Worm (Caenorhabditis elegans) whole organism, L4 larva: ENCODE data around the gene ctsa-3.1.

ENCODE experiments used
- D1046.2 ChIP-seq: fragments of 200-800 bp; sonication (Bioruptor generic); IDR thresholded peaks from 2 replicates; pipeline ENCODE4 v1.3.6; 2022; ENCODE audit warnings: missing genetic modification characterization, missing compliant biosample characterization
- F26F4.8 ChIP-seq: fragments of 200-800 bp; sonication (Bioruptor generic); conservative IDR thresholded peaks from 2 replicates; pipeline ENCODE4 v1.3.6; 2022; ENCODE audit warnings: missing genetic modification characterization, missing compliant biosample characterization
- F37D6.2 ChIP-seq: sonication (generic microtip); optimal IDR thresholded peaks from 2 replicates; lab custom pipeline; 2016; ENCODE audit warnings: mild to moderate bottlenecking, missing genetic modification characterization, missing compliant biosample characterization
- R02D3.7 ChIP-seq: fragments of 150-350 bp; sonication (generic microtip); optimal IDR thresholded peaks from 3 replicates; lab custom pipeline; 2014; ENCODE audit warnings: missing biosample characterization, missing genetic modification characterization
- T20F7.1 ChIP-seq: fragments of 200-800 bp; sonication (Bioruptor generic); optimal IDR thresholded peaks from 2 replicates; lab custom pipeline; 2018; ENCODE audit warnings: mild to moderate bottlenecking, missing genetic modification characterization, missing compliant biosample characterization
- aha-1 ChIP-seq: fragments of 150-350 bp; peaks from one replicate; lab custom pipeline; 2014; ENCODE audit warnings: missing biosample characterization, missing genetic modification characterization
- ama-1 ChIP-seq: fragments of 150-350 bp; optimal IDR thresholded peaks from 2 replicates; lab custom pipeline; 2014; ENCODE audit warnings: inconsistent platforms, mixed read lengths
- ceh-20 ChIP-seq: fragments of 200-800 bp; sonication (Bioruptor generic); IDR thresholded peaks from 2 replicates; pipeline ENCODE4 v1.3.6; 2022; ENCODE audit warnings: missing genetic modification reagents, missing genetic modification characterization, missing compliant biosample characterization
- ceh-28 ChIP-seq: fragments of 150-350 bp; optimal IDR thresholded peaks from 2 replicates; lab custom pipeline; 2014; ENCODE audit warnings: missing biosample characterization, missing genetic modification reagents, missing genetic modification characterization
- ceh-44 ChIP-seq: fragments of 200-800 bp; sonication (Bioruptor generic); IDR thresholded peaks from 2 replicates; pipeline ENCODE4 v1.3.6; 2022; ENCODE audit warnings: missing genetic modification reagents, missing genetic modification characterization, missing compliant biosample characterization
- ceh-62 ChIP-seq: sonication (generic microtip); optimal IDR thresholded peaks from 2 replicates; lab custom pipeline; 2017; ENCODE audit warnings: missing biosample characterization, missing genetic modification characterization
- daf-16 ChIP-seq, 3 experiments: sonication (generic microtip); optimal IDR thresholded peaks; 2 replicates each; lab custom pipeline; 2016 to 2017; ENCODE audit warnings: missing genetic modification characterization in 3 of 3, missing genetic modification reagents in 3 of 3, mild to moderate bottlenecking in 2 of 3, missing compliant biosample characterization in 2 of 3, missing biosample characterization in 1 of 3, moderate library complexity in 1 of 3
- dmd-6 ChIP-seq: fragments of 200-800 bp; sonication (Bioruptor generic); IDR thresholded peaks from 2 replicates; pipeline ENCODE4 v1.3.6; 2022; ENCODE audit warnings: missing genetic modification reagents, missing genetic modification characterization, missing compliant biosample characterization
- dmd-8 ChIP-seq: fragments of 200-800 bp; sonication (Bioruptor generic); IDR thresholded peaks from 2 replicates; pipeline ENCODE4 v1.3.6; 2022; ENCODE audit warnings: missing genetic modification characterization, missing compliant biosample characterization
- dpl-1 ChIP-seq: fragments of 150-350 bp; optimal IDR thresholded peaks from 2 replicates; lab custom pipeline; 2014; ENCODE audit warnings: missing biosample characterization, missing genetic modification reagents, missing genetic modification characterization
- dve-1 ChIP-seq: sonication (generic microtip); optimal IDR thresholded peaks from 2 replicates; lab custom pipeline; 2017; ENCODE audit warnings: antibody characterized with exemption, mild to moderate bottlenecking, missing genetic modification characterization, missing compliant biosample characterization; ENCODE audit not compliant: insufficient read depth
- egl-27 ChIP-seq: sonication (generic microtip); optimal IDR thresholded peaks from 3 replicates; lab custom pipeline; 2017; ENCODE audit warnings: missing biosample characterization, missing genetic modification reagents, missing genetic modification characterization
- fkh-10 ChIP-seq: fragments of 150-350 bp; optimal IDR thresholded peaks from 2 replicates; lab custom pipeline; 2014; ENCODE audit warnings: missing biosample characterization, missing genetic modification reagents, missing genetic modification characterization
- hlh-11 ChIP-seq: fragments of 200-800 bp; sonication (Bioruptor generic); optimal IDR thresholded peaks from 2 replicates; lab custom pipeline; 2018; ENCODE audit warnings: mild to moderate bottlenecking, missing genetic modification characterization, missing compliant biosample characterization
- hlh-30 ChIP-seq: sonication (generic microtip); optimal IDR thresholded peaks from 2 replicates; lab custom pipeline; 2017; ENCODE audit warnings: antibody characterized with exemption, mild to moderate bottlenecking, missing genetic modification characterization, missing compliant biosample characterization; ENCODE audit not compliant: insufficient read depth
- hmg-1.1 ChIP-seq: fragments of 200-800 bp; sonication (Bioruptor generic); IDR thresholded peaks from 2 replicates; pipeline ENCODE4 v1.3.6; 2022; ENCODE audit warnings: missing genetic modification reagents, missing genetic modification characterization, missing compliant biosample characterization
- lim-7 ChIP-seq: fragments of 200-800 bp; sonication (Bioruptor generic); IDR thresholded peaks from 2 replicates; pipeline ENCODE4 v1.3.6; 2022; ENCODE audit warnings: missing genetic modification characterization, missing compliant biosample characterization
- lin-15B ChIP-seq: fragments of 150-350 bp; sonication (generic microtip); optimal IDR thresholded peaks from 3 replicates; lab custom pipeline; 2014; ENCODE audit warnings: missing biosample characterization, missing genetic modification characterization
- lin-29 ChIP-seq: fragments of 200-800 bp; sonication (Bioruptor generic); IDR thresholded peaks from 2 replicates; pipeline ENCODE4 v1.3.6; 2022; ENCODE audit warnings: missing genetic modification reagents, missing genetic modification characterization, missing compliant biosample characterization
- lin-38 ChIP-seq: fragments of 200-800 bp; sonication (Bioruptor generic); IDR thresholded peaks from 2 replicates; pipeline ENCODE4 v1.3.6; 2022; ENCODE audit warnings: missing genetic modification reagents, missing genetic modification characterization, missing compliant biosample characterization
- madf-5 ChIP-seq, 2 experiments: fragments of 200-800 bp; sonication (Bioruptor generic); IDR thresholded peaks; 2 replicates each; pipeline ENCODE4 v1.3.6; 2022; ENCODE audit warnings: missing compliant biosample characterization in 2 of 2, missing genetic modification characterization in 2 of 2
- madf-9 ChIP-seq: fragments of 200-800 bp; sonication (Bioruptor generic); conservative IDR thresholded peaks from 2 replicates; pipeline ENCODE4 v1.3.6; 2022; ENCODE audit warnings: missing genetic modification reagents, missing genetic modification characterization, missing compliant biosample characterization
- mdt-29 ChIP-seq: fragments of 200-800 bp; sonication (Bioruptor generic); IDR thresholded peaks from 2 replicates; pipeline ENCODE4 v1.3.6; 2022; ENCODE audit warnings: missing genetic modification reagents, missing genetic modification characterization, missing compliant biosample characterization
- mes-2 ChIP-seq: sonication (generic microtip); optimal IDR thresholded peaks from 2 replicates; lab custom pipeline; 2016; ENCODE audit warnings: missing genotype, mild to moderate bottlenecking, missing genetic modification characterization, missing compliant biosample characterization; ENCODE audit not compliant: poor library complexity, severe bottlenecking
- nhr-10 ChIP-seq: fragments of 150-350 bp; optimal IDR thresholded peaks from 2 replicates; lab custom pipeline; 2014; ENCODE audit warnings: missing biosample characterization, missing genetic modification characterization
- nhr-102 ChIP-seq: sonication (generic microtip); optimal IDR thresholded peaks from 2 replicates; lab custom pipeline; 2016; ENCODE audit warnings: mild to moderate bottlenecking, missing genetic modification characterization, moderate library complexity, missing compliant biosample characterization
- nhr-11 ChIP-seq: fragments of 150-350 bp; optimal IDR thresholded peaks from 2 replicates; lab custom pipeline; 2014; ENCODE audit warnings: missing biosample characterization, missing genetic modification characterization
- nhr-28 ChIP-seq: fragments of 150-350 bp; optimal IDR thresholded peaks from 2 replicates; lab custom pipeline; 2014; ENCODE audit warnings: missing biosample characterization, missing genetic modification characterization
- nhr-77 ChIP-seq: fragments of 150-350 bp; optimal IDR thresholded peaks from 2 replicates; lab custom pipeline; 2014; ENCODE audit warnings: missing biosample characterization, missing genetic modification characterization
- pha-4 ChIP-seq, 2 experiments: fragments of 150-350 bp in 1 of 2; fragments of 200-800 bp in 1 of 2; sonication (Bioruptor generic) in 1 of 2; IDR thresholded peaks in 1 of 2; optimal IDR thresholded peaks in 1 of 2; 2 replicates each; pipeline versions ENCODE4 v1.3.6 to Lab custom; 2014 to 2022; ENCODE audit warnings: missing genetic modification characterization in 2 of 2, missing genetic modification reagents in 2 of 2, missing biosample characterization in 1 of 2, missing compliant biosample characterization in 1 of 2
- php-3 ChIP-seq: fragments of 200-800 bp; sonication (Bioruptor generic); IDR thresholded peaks from 2 replicates; pipeline ENCODE4 v1.3.6; 2022; ENCODE audit warnings: missing genetic modification reagents, missing genetic modification characterization, missing compliant biosample characterization
- pqm-1 ChIP-seq: sonication (generic microtip); optimal IDR thresholded peaks from 2 replicates; lab custom pipeline; 2017; ENCODE audit warnings: missing biosample characterization, missing genetic modification characterization
- rbr-2 ChIP-seq: sonication (generic microtip); optimal IDR thresholded peaks from 2 replicates; lab custom pipeline; 2016; ENCODE audit warnings: missing genotype, missing genetic modification characterization, missing compliant biosample characterization
- set-16 ChIP-seq: fragments of 200-800 bp; sonication (Bioruptor generic); IDR thresholded peaks from 2 replicates; pipeline ENCODE4 v1.3.6; 2022; ENCODE audit warnings: missing genetic modification reagents, missing genetic modification characterization, missing compliant biosample characterization
- snpc-1.2 ChIP-seq: fragments of 200-800 bp; sonication (Bioruptor generic); IDR thresholded peaks from 2 replicates; pipeline ENCODE4 v1.3.6; 2022; ENCODE audit warnings: missing genetic modification reagents, missing genetic modification characterization, missing compliant biosample characterization
- snpc-4 ChIP-seq: fragments of 150-350 bp; optimal IDR thresholded peaks from 2 replicates; lab custom pipeline; 2014; ENCODE audit warnings: missing biosample characterization, missing genetic modification characterization
- tra-1 ChIP-seq: fragments of 200-800 bp; sonication (Bioruptor generic); IDR thresholded peaks from 2 replicates; pipeline ENCODE4 v1.3.6; 2022; ENCODE audit warnings: missing genetic modification reagents, missing genetic modification characterization, missing compliant biosample characterization
- zip-11 ChIP-seq: fragments of 200-800 bp; sonication (Bioruptor generic); IDR thresholded peaks from 2 replicates; pipeline ENCODE4 v1.3.6; 2022; ENCODE audit warnings: missing genetic modification characterization, missing compliant biosample characterization

ctsa-3.1 gene

ce11 chrII:7231951-7232350, 702 bp upstream of the ctsa-3.1 start:
- TF ChIP-seq ama-1 (lab: Kevin White, UChicago) (no peak), rbr-2 (tag; lab: Kevin White, UChicago) (no peak), nhr-28 (tag; lab: Kevin White, UChicago) (no peak), lin-38 (GFP tag; lab: Robert Waterston, UW) (0 out of 2 replicates have a peak, but pooled peaks have one; percentile 17)

- TF ChIP-seq dmd-6 (GFP tag; lab: Robert Waterston, UW) (peak; percentile 55; the same call in 1 of the 2 replicates), nhr-10 (no peak), lim-7 (no peak), hlh-11 (tag; lab: Kevin White, UChicago) (no peak), F37D6.2 (tag; lab: Kevin White, UChicago) (no peak), set-16 (GFP tag; lab: Robert Waterston, UW) (no peak), D1046.2 (GFP tag; lab: Robert Waterston, UW) (no peak), pha-4 (GFP tag; IDR thresholded peaks at IDR 0.05; lab: Robert Waterston, UW) (no peak), pha-4 (tag; optimal IDR thresholded peaks at IDR 0.05; lab: Kevin White, UChicago) (no peak), dpl-1 (no peak), pqm-1 (tag; lab: Kevin White, UChicago) (peak; percentile 54), T20F7.1 (GFP tag; lab: Kevin White, UChicago) (no peak), php-3 (peak; percentile 77), ceh-44 (GFP tag; lab: Robert Waterston, UW) (no peak), fkh-10 (GFP tag; lab: Kevin White, UChicago) (no peak), nhr-102 (tag; lab: Kevin White, UChicago) (no peak), nhr-77 (tag; lab: Kevin White, UChicago) (no peak), rbr-2 (tag; lab: Kevin White, UChicago) (no peak), R02D3.7 (tag; lab: Kevin White, UChicago) (no peak), ceh-20 (no peak), ceh-28 (no peak), egl-27 (tag; lab: Kevin White, UChicago) (no peak), snpc-4 (tag; lab: Kevin White, UChicago) (no peak), F26F4.8 (GFP tag; lab: Robert Waterston, UW) (no peak), nhr-11 (tag; lab: Kevin White, UChicago) (no peak), aha-1 (tag; lab: Kevin White, UChicago) (no peak), zip-11 (no peak), nhr-28 (tag; lab: Kevin White, UChicago) (peak; percentile 66), lin-15B (tag; lab: Kevin White, UChicago) (no peak), madf-5 (GFP tag; IDR thresholded peaks at IDR 0.05; lab: Robert Waterston, UW) (no peak), mdt-29 (GFP tag; lab: Robert Waterston, UW) (no peak), ceh-62 (no peak), lin-29 (GFP tag; lab: Robert Waterston, UW) (no peak), hmg-1.1 (GFP tag; lab: Robert Waterston, UW) (no peak), hlh-30 (tag; lab: Kevin White, UChicago) (no peak)
These were observed 621 bp downstream of the ctsa-3.1 start for ce11 chrII:7233274-7233673.

ce11 chrII:7236937-7237336, 4.3 kb downstream of the ctsa-3.1 start:
- TF ChIP-seq egl-27 (tag; lab: Kevin White, UChicago), result no peak
- no peak for TF ChIP-seq dmd-8 (GFP tag; lab: Robert Waterston, UW)
- TF ChIP-seq pqm-1 (tag; lab: Kevin White, UChicago), result peak; percentile 1
- TF ChIP-seq mes-2 (tag; lab: Kevin White, UChicago), result peak; percentile 26
- 0 out of 2 replicates have a peak, but pooled peaks have one; percentile 39 for TF ChIP-seq tra-1 (GFP tag; lab: Robert Waterston, UW)
- TF ChIP-seq dmd-6 (GFP tag; lab: Robert Waterston, UW), result peak; percentile 78
- no peak for TF ChIP-seq ceh-44 (GFP tag; lab: Robert Waterston, UW)
- no peak for TF ChIP-seq daf-16 (GFP tag; optimal IDR thresholded peaks at IDR 0.05; lab: Kevin White, UChicago)
- TF ChIP-seq daf-16 (tag; optimal IDR thresholded peaks at IDR 0.05; lab: Kevin White, UChicago), result peak; percentile 39
- peak; percentile 2 for TF ChIP-seq dve-1
- TF ChIP-seq snpc-1.2, result no peak
- peak; percentile 53 for TF ChIP-seq hlh-11 (tag; lab: Kevin White, UChicago)
- peak; percentile 28 for TF ChIP-seq nhr-28 (tag; lab: Kevin White, UChicago)
- TF ChIP-seq madf-9 (GFP tag; lab: Robert Waterston, UW), result no peak
